Fruit fly (Drosophila melanogaster): ENCODE data around the gene Nufip.

Gene Nufip

DNA sequence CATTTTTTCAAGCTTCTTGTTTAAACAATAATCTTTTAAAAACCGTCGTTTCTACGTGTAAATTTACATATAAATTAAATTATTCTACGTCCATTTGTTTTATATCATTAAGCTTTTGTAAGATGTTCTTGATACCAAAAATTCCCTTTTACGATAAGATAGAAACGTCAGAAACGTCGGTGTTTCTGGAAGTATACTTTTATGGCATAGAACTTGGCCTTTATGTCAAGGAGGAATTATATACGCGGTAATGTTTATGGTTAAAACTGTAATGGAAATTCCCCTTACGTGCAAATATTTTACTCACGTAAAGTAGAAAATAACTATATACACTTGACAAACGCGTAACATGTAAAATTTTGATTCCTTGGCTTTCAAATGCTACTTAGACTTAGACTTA lies 4.5 kb downstream of the Nufip start (continued):
- TF ChIP-seq aop (GFP tag; IDR thresholded peaks at IDR 0.05) (no peak), pita (GFP tag; optimal IDR thresholded peaks at IDR 0.05) (peak; percentile 15), gfzf (GFP tag; optimal IDR thresholded peaks at IDR 0.05) (peak; percentile 10), unc-4 (GFP tag; IDR thresholded peaks at IDR 0.05; ENCODE audit: partially characterized antibody) (no peak), CG7271 (tag; optimal IDR thresholded peaks at IDR 0.05) (peak; percentile 28), CG1603 (tag; optimal IDR thresholded peaks at IDR 0.05) (peak; percentile 50), CG2199 (GFP tag; IDR thresholded peaks at IDR 0.05) (0 out of 3 replicates have a peak, but pooled peaks have one; percentile 60), tgo (GFP tag; IDR thresholded peaks at IDR 0.05) (0 out of 3 replicates have a peak, but pooled peaks have one; percentile 22), inv (GFP tag; IDR thresholded peaks at IDR 0.05; ENCODE audit: partially characterized antibody) (peak; percentile 49), wor (GFP tag; IDR thresholded peaks at IDR 0.05) (no peak), CG6791 (GFP tag; IDR thresholded peaks at IDR 0.05; ENCODE audit: partially characterized antibody) (peak; percentile 45; the same call in 1 of the 3 replicates), CG4854 (GFP tag; optimal IDR thresholded peaks at IDR 0.05) (peak; percentile 2), Lhr (GFP tag; optimal IDR thresholded peaks at IDR 0.05) (peak; percentile 33), CG11696 (GFP tag; IDR thresholded peaks at IDR 0.05) (no peak), wek (GFP tag; optimal IDR thresholded peaks at IDR 0.05) (peak; percentile 84), Bgb (GFP tag; IDR thresholded peaks at IDR 0.05; ENCODE audit: partially characterized antibody) (peak; percentile 79)

DNA sequence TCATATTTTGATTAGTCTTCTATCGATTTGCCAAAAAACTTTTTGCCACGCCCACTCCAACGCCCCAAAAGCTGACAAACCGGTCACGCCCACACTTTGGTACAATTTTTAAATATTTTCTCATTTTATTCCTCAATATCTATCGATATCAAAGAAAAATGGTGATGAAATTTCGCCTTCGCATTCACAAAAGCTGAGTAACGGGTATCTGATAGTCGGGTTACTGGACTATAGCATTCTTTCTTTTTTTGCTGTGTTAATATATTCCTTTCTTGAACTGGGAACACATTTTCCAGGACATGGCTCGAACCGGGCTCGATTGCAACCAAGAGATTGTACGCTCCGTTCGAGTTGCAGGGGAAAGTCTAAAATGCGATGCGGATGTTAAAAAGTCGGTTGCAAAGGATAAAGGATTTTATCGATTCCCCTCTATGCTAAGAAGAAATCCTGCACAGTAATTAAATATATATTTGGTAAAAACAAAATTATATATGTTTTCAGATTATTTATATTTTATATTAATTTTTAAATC lies 5.2 kb downstream of the Nufip start:
- TF ChIP-seq Meics (GFP tag; optimal IDR thresholded peaks at IDR 0.05) (no peak), odd (GFP tag; optimal IDR thresholded peaks at IDR 0.05) (no peak), zen2 (GFP tag; IDR thresholded peaks at IDR 0.05; ENCODE audit: partially characterized antibody) (0 out of 3 replicates have a peak, but pooled peaks have one; percentile 26), CG12155 (GFP tag; optimal IDR thresholded peaks at IDR 0.05) (no peak), CG10431 (GFP tag; optimal IDR thresholded peaks at IDR 0.05) (no peak), mld (GFP tag; IDR thresholded peaks at IDR 0.05; ENCODE audit: partially characterized antibody) (peak; percentile 66; the same call in 1 of the 3 replicates), CG15479 (GFP tag; optimal IDR thresholded peaks at IDR 0.05) (no peak), CG11723 (GFP tag; optimal IDR thresholded peaks at IDR 0.05) (no peak), chinmo (GFP tag; IDR thresholded peaks at IDR 0.05; ENCODE audit: partially characterized antibody) (0 out of 4 replicates have a peak, but pooled peaks have one; percentile 11), Sox102F (GFP tag; optimal IDR thresholded peaks at IDR 0.05) (no peak), sens (GFP tag) (peak; percentile 39), CG13624 (GFP tag; optimal IDR thresholded peaks at IDR 0.05) (no peak), hb (GFP tag; IDR thresholded peaks at IDR 0.05; ENCODE audit: partially characterized antibody) (peak; percentile 66; the same call in 2 of the 3 replicates), kni (GFP tag; optimal IDR thresholded peaks at IDR 0.05) (no peak), inv (GFP tag; IDR thresholded peaks at IDR 0.05; ENCODE audit: partially characterized antibody) (peak; percentile 29; the same call in 1 of the 2 replicates), lov (optimal IDR thresholded peaks at IDR 0.05) (no peak), lov (GFP tag; IDR thresholded peaks at IDR 0.05) (no peak), Scr (GFP tag; IDR thresholded peaks at IDR 0.05; ENCODE audit: partially characterized antibody) (peak; percentile 38; the same call in 1 of the 2 replicates), bbx (GFP tag; IDR thresholded peaks at IDR 0.05; ENCODE audit: partially characterized antibody) (peak; percentile 38; the same call in 1 of the 2 replicates), Deaf1 (tag; optimal IDR thresholded peaks at IDR 0.05) (no peak), vnd (GFP tag; IDR thresholded peaks at IDR 0.05; ENCODE audit: partially characterized antibody) (peak; percentile 68; the same call in 2 of the 3 replicates), HLH4C (GFP tag; IDR thresholded peaks at IDR 0.05; ENCODE audit: partially characterized antibody) (peak; percentile 89), CG31441 (GFP tag; IDR thresholded peaks at IDR 0.05) (no peak), CG14860 (GFP tag; IDR thresholded peaks at IDR 0.05; ENCODE audit: partially characterized antibody) (peak; percentile 80), Fer1 (GFP tag; optimal IDR thresholded peaks at IDR 0.05) (no peak), CG32532 (GFP tag; IDR thresholded peaks at IDR 0.05) (no peak), CG7963 (GFP tag; IDR thresholded peaks at IDR 0.05; ENCODE audit: partially characterized antibody) (peak; percentile 74; the same call in 2 of the 3 replicates), ranshi (GFP tag; IDR thresholded peaks at IDR 0.05) (no peak), D19A (tag; optimal IDR thresholded peaks at IDR 0.05) (no peak), D19B (GFP tag; optimal IDR thresholded peaks at IDR 0.05) (peak; percentile 59), CG13424 (tag; optimal IDR thresholded peaks at IDR 0.05) (no peak), Ada2b (GFP tag; IDR thresholded peaks at IDR 0.05) (no peak)

All from whole organism, embryonic.